Worm (Caenorhabditis elegans): ENCODE results near the gene Y59H11AR.10.

Y59H11AR.10 gene

ce11 chrIV:8631033-8631432, 28.1 kb downstream of the Y59H11AR.10 start, which contains the start of gene dgk-4:
TSS of gene dgk-4 (plus strand) at chrIV:8631333.
- no peak for TF ChIP-seq him-1 (tag; optimal IDR thresholded peaks at IDR 0.05)
- no peak for TF ChIP-seq W03F9.2 (tag; optimal IDR thresholded peaks at IDR 0.05)
- TF ChIP-seq dao-5 (tag; optimal IDR thresholded peaks at IDR 0.05): no peak

ce11 chrIV:8638761-8639160, 35.8 kb downstream of the Y59H11AR.10 start, which contains the start of gene F42A9.9:
TSS of gene F42A9.9 (minus strand) at chrIV:8638861.
- TF ChIP-seq dao-5 (tag; optimal IDR thresholded peaks at IDR 0.05) (no peak), him-1 (tag; optimal IDR thresholded peaks at IDR 0.05) (no peak), W03F9.2 (tag; optimal IDR thresholded peaks at IDR 0.05) (no peak)

ce11 chrIV:8644432-8644831, 41.5 kb downstream of the Y59H11AR.10 start, which contains the start of gene C49C8.3:
TSS of gene C49C8.3 (plus strand) at chrIV:8644732.
- TF ChIP-seq dao-5 (tag; optimal IDR thresholded peaks at IDR 0.05) (no peak), him-1 (tag; optimal IDR thresholded peaks at IDR 0.05) (no peak), W03F9.2 (tag; optimal IDR thresholded peaks at IDR 0.05) (no peak)

DNA sequence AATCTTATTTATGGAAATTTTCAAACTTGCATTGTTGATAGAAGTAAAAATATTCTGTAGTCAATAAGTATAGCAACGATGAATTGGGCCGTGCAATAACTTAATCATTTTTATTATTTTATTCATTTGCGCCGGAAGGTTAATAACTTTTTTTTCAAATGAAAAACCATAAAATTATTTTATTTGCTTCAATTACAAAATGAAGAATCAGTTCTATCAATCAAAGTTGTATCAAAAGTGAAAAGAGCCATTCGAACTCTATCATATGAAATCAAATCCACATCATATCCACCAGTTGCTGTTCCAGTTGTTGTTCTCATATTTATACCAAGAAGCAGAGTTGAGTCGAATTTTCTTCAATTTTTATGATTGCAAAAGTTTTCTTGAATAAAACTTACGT, 45.5 kb downstream of the Y59H11AR.10 start, which contains the start of gene cyp-33E1:
Gene cyp-33E1 (minus strand): TSS at position 101 of the 400 bp plus-strand sequence.
- TF ChIP-seq him-1 (tag; optimal IDR thresholded peaks at IDR 0.05): no peak
- TF ChIP-seq W03F9.2 (tag; optimal IDR thresholded peaks at IDR 0.05): no peak
- no peak for TF ChIP-seq dao-5 (tag; optimal IDR thresholded peaks at IDR 0.05)

DNA sequence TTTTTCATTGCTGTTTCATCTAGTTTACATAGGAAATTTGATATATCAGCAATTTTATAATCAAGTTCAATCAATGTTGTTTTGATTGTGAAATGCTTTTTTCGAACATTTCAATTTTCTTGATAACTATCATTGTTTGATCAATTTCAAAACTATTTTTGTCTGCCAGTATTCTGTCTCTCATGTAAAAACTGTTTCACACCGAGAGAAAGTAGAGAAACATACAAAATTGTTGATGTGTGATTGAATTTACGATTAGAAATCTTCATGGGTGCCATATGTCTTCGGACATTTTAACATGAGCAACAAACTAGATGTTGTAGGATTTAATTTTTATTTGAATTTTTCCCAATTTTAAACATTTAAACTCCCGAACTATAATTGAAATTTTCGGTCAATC, 47.7 kb downstream of the Y59H11AR.10 start, which contains the start of gene C49C8.2:
Gene C49C8.2 (plus strand): TSS at position 393 of the 400 bp plus-strand sequence.
- TF ChIP-seq him-1 (tag; optimal IDR thresholded peaks at IDR 0.05) (no peak), W03F9.2 (tag; optimal IDR thresholded peaks at IDR 0.05) (no peak), dao-5 (tag; optimal IDR thresholded peaks at IDR 0.05) (no peak)

ce11 chrIV:8651835-8652234, 48.9 kb downstream of the Y59H11AR.10 start, which contains the start of gene C49C8.8:
TSS of gene C49C8.8 (plus strand) at chrIV:8652135.
- TF ChIP-seq W03F9.2 (tag; optimal IDR thresholded peaks at IDR 0.05) (no peak), him-1 (tag; optimal IDR thresholded peaks at IDR 0.05) (no peak), dao-5 (tag; optimal IDR thresholded peaks at IDR 0.05) (no peak)

All from whole organism, L4/young adult.